Worm (Caenorhabditis elegans): Measurements from ENCODE around the gene ZK1098.11.

ZK1098.11 gene

DNA sequence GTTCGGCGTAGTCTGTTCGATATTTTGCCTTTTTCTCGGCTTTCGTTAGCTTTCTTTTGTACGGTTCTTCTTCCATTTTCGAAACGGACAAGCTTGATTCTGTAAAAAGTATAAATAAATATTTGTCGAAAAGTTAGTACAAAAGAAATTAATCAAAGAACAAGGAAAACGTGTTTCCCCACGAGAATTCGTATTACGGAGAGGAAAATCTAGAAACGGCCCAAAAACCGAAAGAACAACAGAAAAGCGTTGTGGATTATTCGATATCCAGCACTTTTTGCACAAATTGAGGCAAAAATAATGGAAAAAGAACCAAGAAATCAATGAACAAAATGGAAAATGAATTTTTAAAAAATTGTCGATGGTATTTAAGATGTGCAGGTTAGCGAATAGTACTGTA, 14.1 kb upstream of the ZK1098.11 start, which contains the start of gene mut-7:
mut-7 (minus strand) TSS at position 101 of the 400 bp plus-strand sequence.
- TF ChIP-seq him-1 (tag; optimal IDR thresholded peaks at IDR 0.05) (no peak), W03F9.2 (tag; optimal IDR thresholded peaks at IDR 0.05) (no peak)

ce11 chrIII:9542816-9543215, 13.6 kb upstream of the ZK1098.11 start, which contains the start of gene eif-2Balpha:
Gene eif-2Balpha, plus strand, starts transcription at chrIII:9543119.
- TF ChIP-seq W03F9.2 (tag; optimal IDR thresholded peaks at IDR 0.05), result peak; percentile 56
- no peak for TF ChIP-seq him-1 (tag; optimal IDR thresholded peaks at IDR 0.05)

- TF ChIP-seq dao-5 (tag; optimal IDR thresholded peaks at IDR 0.05), result no peak
Observed at ce11 chrIII:9544125-9544524, 12.3 kb upstream of the ZK1098.11 start, which contains the start of gene ZK1098.9. Gene ZK1098.9, plus strand, starts transcription at chrIII:9544425.

DNA sequence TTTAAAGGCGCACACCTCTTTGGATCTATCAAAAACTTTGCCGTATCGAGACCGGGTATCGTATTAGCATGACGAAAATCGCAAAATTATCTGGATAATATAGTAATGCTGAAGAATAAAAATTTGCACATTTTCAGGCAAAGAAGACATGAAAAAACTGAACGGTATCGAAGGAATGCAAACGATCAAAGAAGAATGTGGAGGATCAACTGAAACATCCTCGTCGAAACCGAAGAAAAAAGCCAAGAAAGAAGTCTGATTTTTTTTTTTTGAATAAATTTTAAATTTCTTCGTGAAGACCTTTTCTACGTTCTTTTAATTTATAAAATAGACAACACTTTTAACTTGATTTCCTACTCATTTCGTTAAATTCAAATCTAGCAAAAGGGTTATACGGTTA, 11.6 kb upstream of the ZK1098.11 start, which contains the start of gene ZK1098.12:
ZK1098.12 (plus strand) TSS at position 301 of the 400 bp plus-strand sequence.
- TF ChIP-seq him-1 (tag; optimal IDR thresholded peaks at IDR 0.05) (no peak), W03F9.2 (tag; optimal IDR thresholded peaks at IDR 0.05) (no peak), dao-5 (tag; optimal IDR thresholded peaks at IDR 0.05) (no peak)

ce11 chrIII:9546016-9546659, 10.3 kb upstream of the ZK1098.11 start, which contains the start of gene unc-16:
Gene unc-16, plus strand, starts transcription at chrIII:9546258.
- peak; percentile 55 for TF ChIP-seq him-1 (tag; optimal IDR thresholded peaks at IDR 0.05)
- no peak for TF ChIP-seq dao-5 (tag; optimal IDR thresholded peaks at IDR 0.05)
- TF ChIP-seq W03F9.2 (tag; optimal IDR thresholded peaks at IDR 0.05), result peak; percentile 84

DNA sequence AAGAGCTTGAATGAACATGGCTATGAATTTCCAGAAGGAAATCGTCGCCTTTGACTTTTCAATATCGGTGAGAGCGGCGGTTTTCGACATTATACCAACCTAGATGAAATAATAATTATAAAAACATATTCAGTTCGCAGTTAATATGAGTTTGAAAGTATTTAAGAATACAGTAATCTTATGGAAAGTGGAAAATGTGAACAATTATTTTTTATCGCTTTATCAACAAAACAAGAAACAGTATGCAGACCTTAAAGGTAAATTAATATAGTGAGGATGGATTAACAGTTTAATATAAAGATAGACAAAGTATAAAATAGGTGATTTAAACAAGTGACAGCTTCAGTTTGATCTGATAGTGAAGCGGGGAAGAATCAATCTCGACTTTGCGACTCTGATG, 2.1 kb downstream of the ZK1098.11 start, which contains the start of gene C48B4.6:
C48B4.6 (minus strand) TSS at position 101 of the 400 bp plus-strand sequence.
- TF ChIP-seq W03F9.2 (tag; optimal IDR thresholded peaks at IDR 0.05) (no peak), dao-5 (tag; optimal IDR thresholded peaks at IDR 0.05) (no peak), him-1 (tag; optimal IDR thresholded peaks at IDR 0.05) (no peak)

DNA sequence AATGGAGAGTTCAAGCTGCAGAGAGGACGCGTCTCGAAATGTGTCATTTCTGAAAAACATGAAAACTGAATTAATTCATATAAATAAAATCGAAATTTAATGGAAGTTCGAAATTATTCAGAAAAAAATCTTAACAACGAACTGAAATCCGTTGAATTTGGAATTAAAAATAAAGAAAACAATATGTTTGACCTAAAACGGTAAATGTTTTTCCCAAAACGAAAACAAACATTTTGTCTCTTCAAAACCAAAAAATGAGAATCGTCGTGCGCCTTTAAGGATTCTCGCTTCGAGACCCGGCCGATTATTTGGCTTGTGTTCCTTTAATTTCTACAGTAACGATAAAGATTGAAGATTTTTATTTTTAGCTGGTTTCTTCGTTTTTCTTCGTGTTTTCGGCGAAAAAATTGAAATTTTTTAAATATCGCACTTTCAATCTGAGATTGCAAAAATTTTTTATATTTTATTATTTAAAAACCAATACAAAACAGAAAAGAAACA, 3.0 kb downstream of the ZK1098.11 start, which contains the start of gene C48B4.7:
C48B4.7 (minus strand) TSS at position 51 of the 501 bp plus-strand sequence.
- TF ChIP-seq W03F9.2 (tag; optimal IDR thresholded peaks at IDR 0.05), result peak; percentile 15
- TF ChIP-seq him-1 (tag; optimal IDR thresholded peaks at IDR 0.05), result no peak

DNA sequence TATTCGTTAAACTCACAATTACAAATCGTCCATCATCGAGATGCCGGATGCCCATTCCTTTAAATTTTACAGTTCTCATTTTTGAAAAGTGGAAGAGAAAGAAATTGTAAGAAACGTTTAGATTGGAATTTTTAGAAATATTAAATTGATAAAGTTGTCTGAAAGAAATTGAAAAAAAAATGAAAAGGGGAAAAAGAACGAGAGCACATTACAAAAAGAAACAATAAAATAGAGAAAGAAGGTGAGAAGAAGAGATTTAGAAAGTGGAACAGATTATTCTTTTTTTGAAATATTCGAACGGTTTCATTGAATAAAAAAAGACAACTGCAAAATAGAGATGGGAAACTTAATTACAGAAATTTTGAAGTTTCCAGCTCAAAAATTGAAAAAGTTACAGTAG, 4.8 kb downstream of the ZK1098.11 start, which contains the start of gene C48B4.8:
C48B4.8 (minus strand) TSS at position 101 of the 400 bp plus-strand sequence.
- TF ChIP-seq dao-5 (tag; optimal IDR thresholded peaks at IDR 0.05) (no peak), W03F9.2 (tag; optimal IDR thresholded peaks at IDR 0.05) (no peak), him-1 (tag; optimal IDR thresholded peaks at IDR 0.05) (no peak)

- TF ChIP-seq him-1 (tag; optimal IDR thresholded peaks at IDR 0.05) (no peak), W03F9.2 (tag; optimal IDR thresholded peaks at IDR 0.05) (no peak), dao-5 (tag; optimal IDR thresholded peaks at IDR 0.05) (no peak)
Observed at ce11 chrIII:9563235-9563634, 6.8 kb downstream of the ZK1098.11 start, which contains the start of gene C48B4.9. Gene C48B4.9, minus strand, starts transcription at chrIII:9563335.

DNA sequence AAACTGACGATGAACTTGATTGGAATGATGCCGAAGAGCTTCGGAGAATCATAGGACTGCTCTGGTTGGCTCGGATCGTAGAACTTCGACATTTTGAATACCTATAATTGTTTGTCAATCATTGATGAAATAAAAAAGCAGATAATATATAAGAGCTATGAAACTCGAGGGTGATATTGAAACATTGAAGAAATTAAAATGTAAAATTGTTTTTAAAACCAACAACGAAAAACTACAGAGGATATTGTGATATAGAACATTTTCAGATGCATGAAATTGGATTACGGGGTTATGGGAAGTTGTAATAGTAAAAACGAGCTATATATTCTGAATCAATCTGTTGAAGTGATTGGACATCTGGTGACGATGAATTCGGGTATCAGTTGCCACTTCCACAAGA, 8.0 kb downstream of the ZK1098.11 start, which contains the start of gene C48B4.10:
C48B4.10 (minus strand) TSS at position 101 of the 400 bp plus-strand sequence.
- TF ChIP-seq W03F9.2 (tag; optimal IDR thresholded peaks at IDR 0.05) (no peak), dao-5 (tag; optimal IDR thresholded peaks at IDR 0.05) (no peak), him-1 (tag; optimal IDR thresholded peaks at IDR 0.05) (no peak)

DNA sequence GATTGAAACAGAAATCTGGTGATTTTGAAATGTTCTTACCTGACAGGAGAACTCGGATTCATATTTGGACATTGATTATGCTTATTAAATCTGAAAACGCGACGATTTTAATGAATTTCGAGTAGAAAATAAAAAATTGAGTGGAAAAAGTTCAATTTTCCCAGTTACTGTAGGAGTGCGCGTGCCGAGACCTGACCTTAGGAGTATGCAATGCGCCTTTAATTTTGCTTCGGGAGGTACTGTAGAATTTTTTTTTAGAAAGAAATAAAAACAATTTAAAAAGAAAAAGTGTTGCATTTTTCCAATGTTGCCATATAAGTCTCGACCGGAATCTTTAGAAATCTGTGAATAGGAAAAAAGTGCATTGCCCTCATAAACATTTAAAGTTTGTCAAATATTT, 9.6 kb downstream of the ZK1098.11 start, which contains the start of gene C48B4.11:
C48B4.11 (minus strand) TSS at position 143 of the 400 bp plus-strand sequence.
- TF ChIP-seq him-1 (tag; optimal IDR thresholded peaks at IDR 0.05) (no peak), dao-5 (tag; optimal IDR thresholded peaks at IDR 0.05) (no peak), W03F9.2 (tag; optimal IDR thresholded peaks at IDR 0.05) (no peak)

- no peak for TF ChIP-seq dao-5 (tag; optimal IDR thresholded peaks at IDR 0.05)
- no peak for TF ChIP-seq him-1 (tag; optimal IDR thresholded peaks at IDR 0.05)
- TF ChIP-seq W03F9.2 (tag; optimal IDR thresholded peaks at IDR 0.05), result no peak
Observed at ce11 chrIII:9568451-9568850, 12.1 kb downstream of the ZK1098.11 start, which contains the start of gene C48B4.13. Gene C48B4.13, plus strand, starts transcription at chrIII:9568751.

ce11 chrIII:9570869-9571268, 14.5 kb downstream of the ZK1098.11 start:
- TF ChIP-seq him-1 (tag; optimal IDR thresholded peaks at IDR 0.05) (no peak), dao-5 (tag; optimal IDR thresholded peaks at IDR 0.05) (no peak), W03F9.2 (tag; optimal IDR thresholded peaks at IDR 0.05) (no peak)
